Worm (Caenorhabditis elegans) whole organism, early embryonic: ENCODE data around the gene slcf-2.

ENCODE experiments used
- B0310.2 ChIP-seq: sonication (generic microtip); optimal IDR thresholded peaks from 2 replicates; lab custom pipeline; 2016; ENCODE audit warnings: mild to moderate bottlenecking, missing genetic modification characterization, missing compliant biosample characterization
- F13C5.2 ChIP-seq: sonication (generic microtip); optimal IDR thresholded peaks from 2 replicates; lab custom pipeline; 2017; ENCODE audit warnings: mild to moderate bottlenecking, missing genetic modification characterization, inconsistent platforms, missing compliant biosample characterization
- aly-1 ChIP-seq: sonication (generic microtip); optimal IDR thresholded peaks from 2 replicates; lab custom pipeline; 2016; ENCODE audit warnings: missing genetic modification characterization, missing compliant biosample characterization
- ama-1 ChIP-seq: fragments of 150-350 bp; optimal IDR thresholded peaks from 2 replicates; lab custom pipeline; 2014
- ceh-13 ChIP-seq: fragments of 200-800 bp; sonication (Bioruptor generic); optimal IDR thresholded peaks from 2 replicates; lab custom pipeline; 2018; ENCODE audit warnings: mild to moderate bottlenecking, missing genetic modification characterization, missing compliant biosample characterization
- ceh-36 ChIP-seq: sonication (generic microtip); optimal IDR thresholded peaks from 2 replicates; lab custom pipeline; 2016; ENCODE audit warnings: missing genetic modification characterization, inconsistent platforms, missing compliant biosample characterization
- ets-7 ChIP-seq: sonication (generic microtip); optimal IDR thresholded peaks from 2 replicates; lab custom pipeline; 2016; ENCODE audit warnings: missing genotype, missing genetic modification characterization, missing compliant biosample characterization
- flt-1 ChIP-seq: fragments of 200-800 bp; sonication (Bioruptor generic); IDR thresholded peaks from 2 replicates; pipeline ENCODE4 v1.3.6; 2022; ENCODE audit warnings: missing genetic modification characterization, missing compliant biosample characterization
- hmbx-1 ChIP-seq: sonication (generic microtip); optimal IDR thresholded peaks from 2 replicates; lab custom pipeline; 2016; ENCODE audit warnings: mild to moderate bottlenecking, missing genetic modification characterization, missing compliant biosample characterization
- hmg-4 ChIP-seq: fragments of 200-800 bp; sonication (Bioruptor generic); optimal IDR thresholded peaks from 2 replicates; lab custom pipeline; 2018; ENCODE audit warnings: mild to moderate bottlenecking, missing genetic modification characterization, missing compliant biosample characterization
- hnd-1 ChIP-seq: sonication (generic microtip); optimal IDR thresholded peaks from 2 replicates; lab custom pipeline; 2016; ENCODE audit warnings: missing genetic modification characterization, missing compliant biosample characterization
- pes-1 ChIP-seq: fragments of 200-800 bp; sonication (Bioruptor generic); IDR thresholded peaks from 2 replicates; pipeline ENCODE4 v1.3.6; 2022; ENCODE audit warnings: missing genetic modification reagents, missing genetic modification characterization, missing compliant biosample characterization
- scrt-1 ChIP-seq: fragments of 200-800 bp; sonication (Bioruptor generic); IDR thresholded peaks from 2 replicates; pipeline ENCODE4 v1.3.6; 2022; ENCODE audit warnings: missing genetic modification characterization, missing compliant biosample characterization
- sea-1 ChIP-seq: fragments of 200-800 bp; sonication (Bioruptor generic); conservative IDR thresholded peaks from 2 replicates; pipeline ENCODE4 v1.3.6; 2022; ENCODE audit warnings: missing genetic modification characterization, missing compliant biosample characterization
- tbx-11 ChIP-seq: fragments of 200-800 bp; sonication (Bioruptor generic); IDR thresholded peaks from 2 replicates; pipeline ENCODE4 v1.3.6; 2022; ENCODE audit warnings: missing genetic modification characterization, missing compliant biosample characterization
- tbx-37 ChIP-seq: fragments of 200-800 bp; sonication (Bioruptor generic); conservative IDR thresholded peaks from 2 replicates; pipeline ENCODE4 v1.3.6; 2022; ENCODE audit warnings: missing genetic modification reagents, missing genetic modification characterization, missing compliant biosample characterization
- tra-4 ChIP-seq: sonication (generic microtip); optimal IDR thresholded peaks from 2 replicates; lab custom pipeline; 2017; ENCODE audit warnings: missing genetic modification characterization, missing compliant biosample characterization

slcf-2 gene

DNA sequence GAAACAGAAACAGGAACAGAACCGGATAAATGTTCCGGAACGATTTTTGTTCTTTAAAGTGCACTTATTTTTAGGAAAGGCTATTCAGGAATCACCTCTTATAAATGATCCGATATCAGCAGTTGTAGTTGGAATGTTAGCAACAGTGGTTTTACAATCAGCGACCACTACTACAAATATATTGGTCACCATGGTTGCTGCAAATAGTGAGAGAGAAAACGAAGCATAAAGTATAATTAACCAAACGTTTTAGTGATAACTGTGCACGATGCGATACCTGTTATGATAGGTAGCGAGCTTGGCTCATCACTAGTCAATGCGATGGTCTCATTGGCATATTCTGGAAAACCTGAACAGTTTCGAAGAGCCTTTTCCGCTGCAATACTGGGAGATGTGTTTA, 24.2 kb upstream of the slcf-2 start:
- TF ChIP-seq hnd-1 (no peak), ceh-13 (GFP tag; lab: Kevin White, UChicago) (no peak), hmbx-1 (tag; lab: Kevin White, UChicago) (no peak), scrt-1 (GFP tag; lab: Robert Waterston, UW) (no peak), ama-1 (no peak), pes-1 (no peak), tbx-11 (GFP tag; lab: Robert Waterston, UW) (no peak)

DNA sequence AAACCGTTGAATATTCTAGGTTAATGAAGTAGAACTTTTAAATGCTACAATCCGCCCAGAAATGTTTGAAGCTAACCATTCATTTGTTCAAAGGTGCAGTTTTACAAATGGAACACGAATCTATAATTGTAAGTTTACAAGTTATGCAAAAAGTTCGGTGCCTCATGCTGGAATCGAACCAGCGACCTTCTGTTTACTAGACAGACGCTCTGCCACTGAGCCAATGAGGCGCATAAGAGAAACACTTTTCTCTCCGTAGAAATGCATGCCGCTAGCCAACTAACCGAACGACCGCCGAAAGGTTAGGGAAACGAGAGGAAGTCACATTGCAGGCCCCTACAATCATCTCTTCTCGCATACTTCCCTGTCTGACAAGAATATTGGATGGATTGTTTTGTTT, 22.4 kb upstream of the slcf-2 start:
- peak; percentile 95 for TF ChIP-seq pes-1
- TF ChIP-seq sea-1 (GFP tag; lab: Robert Waterston, UW): peak; percentile 92
- peak; percentile 62 for TF ChIP-seq hmbx-1 (tag; lab: Kevin White, UChicago)
- TF ChIP-seq hmg-4 (GFP tag; lab: Kevin White, UChicago): peak; percentile 88
- peak; percentile 71 for TF ChIP-seq tra-4 (tag; lab: Kevin White, UChicago)
- TF ChIP-seq aly-1 (tag; lab: Kevin White, UChicago): peak; percentile 88
- peak; percentile 77 for TF ChIP-seq ceh-36 (tag; lab: Kevin White, UChicago)
- peak; percentile 90 for TF ChIP-seq tbx-37 (GFP tag; lab: Robert Waterston, UW)
- peak; percentile 86 for TF ChIP-seq F13C5.2 (tag; lab: Kevin White, UChicago)
- peak; percentile 36 for TF ChIP-seq ets-7 (tag; lab: Kevin White, UChicago)
- TF ChIP-seq ama-1: no peak
- TF ChIP-seq flt-1: peak; percentile 94
- TF ChIP-seq tbx-11 (GFP tag; lab: Robert Waterston, UW): peak; percentile 84
- peak; percentile 81 for TF ChIP-seq B0310.2
- TF ChIP-seq ceh-13 (GFP tag; lab: Kevin White, UChicago): peak; percentile 81
- TF ChIP-seq scrt-1 (GFP tag; lab: Robert Waterston, UW): peak; percentile 93
- peak; percentile 71 for TF ChIP-seq hnd-1

DNA sequence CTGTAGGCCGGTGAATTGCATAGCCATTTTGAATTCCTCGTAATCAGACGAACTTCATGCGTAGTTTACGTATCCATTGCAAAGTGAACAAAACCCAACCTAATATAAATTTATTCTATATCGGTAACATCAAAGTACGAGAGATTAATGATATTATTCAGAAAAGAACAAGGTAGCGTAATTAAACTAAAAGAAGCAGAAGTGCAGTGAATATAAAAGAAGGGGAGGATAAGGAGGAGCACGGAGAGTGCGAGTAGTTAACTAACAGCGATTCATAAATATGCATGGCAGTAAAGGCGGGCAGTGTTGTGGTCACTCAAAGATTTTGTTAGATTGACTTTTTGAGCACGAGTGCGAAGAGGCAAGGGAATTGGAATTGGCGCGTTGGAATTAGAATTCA, 19.0 kb upstream of the slcf-2 start, which contains the start of gene clc-3:
Gene clc-3 (minus strand): TSS at position 101 of the 400 bp plus-strand sequence.
- TF ChIP-seq flt-1 (no peak), B0310.2 (no peak), pes-1 (no peak), ceh-13 (GFP tag; lab: Kevin White, UChicago) (no peak), ceh-36 (tag; lab: Kevin White, UChicago) (no peak), hmg-4 (GFP tag; lab: Kevin White, UChicago) (no peak), ama-1 (no peak), tra-4 (tag; lab: Kevin White, UChicago) (no peak), sea-1 (GFP tag; lab: Robert Waterston, UW) (no peak), F13C5.2 (tag; lab: Kevin White, UChicago) (no peak)

DNA sequence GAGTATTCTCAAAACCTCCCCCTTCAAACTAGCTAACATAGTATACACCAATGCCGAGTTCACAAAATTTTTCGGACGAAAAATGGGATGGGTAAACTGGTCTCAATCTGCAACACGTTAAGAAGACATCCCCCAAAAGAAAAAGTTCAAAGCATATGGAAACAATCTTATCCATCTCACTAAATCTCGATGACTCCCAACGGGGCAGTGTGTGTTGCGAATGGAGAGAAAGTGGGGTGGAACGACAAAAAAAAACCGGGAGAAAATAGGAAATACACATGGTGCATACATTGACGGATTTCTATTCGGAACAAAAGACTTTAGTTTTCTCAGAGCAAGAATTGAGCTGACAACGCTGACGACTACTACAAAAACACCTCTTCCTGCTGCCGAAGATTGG, 18.3 kb upstream of the slcf-2 start:
- TF ChIP-seq hnd-1: no peak
- no peak for TF ChIP-seq ceh-13 (GFP tag; lab: Kevin White, UChicago)
- TF ChIP-seq B0310.2: no peak
- no peak for TF ChIP-seq hmg-4 (GFP tag; lab: Kevin White, UChicago)
- TF ChIP-seq tra-4 (tag; lab: Kevin White, UChicago): no peak
- TF ChIP-seq tbx-37 (GFP tag; lab: Robert Waterston, UW): no peak
- TF ChIP-seq flt-1: no peak
- no peak for TF ChIP-seq F13C5.2 (tag; lab: Kevin White, UChicago)
- no peak for TF ChIP-seq pes-1
- no peak for TF ChIP-seq sea-1 (GFP tag; lab: Robert Waterston, UW)
- TF ChIP-seq aly-1 (tag; lab: Kevin White, UChicago): no peak
- TF ChIP-seq ets-7 (tag; lab: Kevin White, UChicago): no peak
- TF ChIP-seq tbx-11 (GFP tag; lab: Robert Waterston, UW): no peak

DNA sequence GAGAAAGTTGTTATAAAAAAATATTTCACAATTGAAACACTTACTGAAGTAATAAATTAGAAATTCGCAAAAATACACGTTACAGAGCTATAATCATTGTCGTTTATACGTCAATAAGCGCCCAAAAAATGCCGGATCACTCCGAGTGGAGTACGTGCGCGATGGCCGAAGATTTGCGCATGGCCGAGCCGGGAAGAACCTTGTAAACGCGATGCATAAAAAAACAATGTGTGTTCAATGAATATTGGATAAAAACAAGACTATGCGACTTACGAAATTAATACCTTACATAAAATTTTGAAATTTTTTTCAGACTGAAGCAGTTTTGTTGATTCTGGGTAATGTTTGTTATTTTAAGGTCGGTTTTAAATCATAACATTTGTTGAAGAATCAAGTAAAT, 14.5 kb upstream of the slcf-2 start, which contains the start of gene sorf-1:
Gene sorf-1 (minus strand): TSS at position 135 of the 400 bp plus-strand sequence.
- TF ChIP-seq tbx-37 (GFP tag; lab: Robert Waterston, UW): no peak
- no peak for TF ChIP-seq pes-1
- TF ChIP-seq hnd-1: no peak
- no peak for TF ChIP-seq flt-1
- no peak for TF ChIP-seq B0310.2
- no peak for TF ChIP-seq tbx-11 (GFP tag; lab: Robert Waterston, UW)
- TF ChIP-seq aly-1 (tag; lab: Kevin White, UChicago): no peak
- TF ChIP-seq hmg-4 (GFP tag; lab: Kevin White, UChicago): no peak
- no peak for TF ChIP-seq scrt-1 (GFP tag; lab: Robert Waterston, UW)
- no peak for TF ChIP-seq hmbx-1 (tag; lab: Kevin White, UChicago)
- no peak for TF ChIP-seq sea-1 (GFP tag; lab: Robert Waterston, UW)
- TF ChIP-seq ceh-36 (tag; lab: Kevin White, UChicago): no peak
- no peak for TF ChIP-seq ceh-13 (GFP tag; lab: Kevin White, UChicago)
- TF ChIP-seq ama-1: no peak
- no peak for TF ChIP-seq F13C5.2 (tag; lab: Kevin White, UChicago)
- no peak for TF ChIP-seq tra-4 (tag; lab: Kevin White, UChicago)
- no peak for TF ChIP-seq ets-7 (tag; lab: Kevin White, UChicago)

DNA sequence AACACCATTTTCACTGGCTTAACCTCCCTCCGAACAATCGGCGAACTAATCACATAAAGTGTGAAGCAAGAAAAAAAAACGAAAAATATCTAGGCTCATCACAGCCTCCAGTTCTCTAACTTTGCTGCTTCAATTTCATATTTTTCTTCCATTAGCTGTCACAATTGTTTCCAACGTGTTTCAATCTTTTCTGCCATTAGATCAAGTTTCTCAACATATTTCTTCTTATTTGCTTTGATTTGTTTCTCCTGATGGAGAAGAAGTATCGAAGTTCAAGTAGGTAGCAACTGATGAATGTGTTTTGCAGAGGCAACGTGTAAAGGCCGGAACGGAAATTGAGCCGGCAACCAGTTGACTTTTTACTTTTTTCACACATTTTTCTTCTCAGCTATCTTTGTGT, 13.5 kb upstream of the slcf-2 start, which contains the start of gene ZK563.7:
Gene ZK563.7 (plus strand): TSS at position 301 of the 400 bp plus-strand sequence.
- TF ChIP-seq F13C5.2 (tag; lab: Kevin White, UChicago) (no peak), ceh-13 (GFP tag; lab: Kevin White, UChicago) (no peak), aly-1 (tag; lab: Kevin White, UChicago) (no peak), pes-1 (no peak), ceh-36 (tag; lab: Kevin White, UChicago) (no peak), tbx-11 (GFP tag; lab: Robert Waterston, UW) (no peak), ets-7 (tag; lab: Kevin White, UChicago) (no peak), tbx-37 (GFP tag; lab: Robert Waterston, UW) (no peak), hnd-1 (no peak), scrt-1 (GFP tag; lab: Robert Waterston, UW) (no peak), flt-1 (no peak), ama-1 (no peak), hmg-4 (GFP tag; lab: Kevin White, UChicago) (no peak), sea-1 (GFP tag; lab: Robert Waterston, UW) (no peak), tra-4 (tag; lab: Kevin White, UChicago) (no peak), B0310.2 (no peak)

DNA sequence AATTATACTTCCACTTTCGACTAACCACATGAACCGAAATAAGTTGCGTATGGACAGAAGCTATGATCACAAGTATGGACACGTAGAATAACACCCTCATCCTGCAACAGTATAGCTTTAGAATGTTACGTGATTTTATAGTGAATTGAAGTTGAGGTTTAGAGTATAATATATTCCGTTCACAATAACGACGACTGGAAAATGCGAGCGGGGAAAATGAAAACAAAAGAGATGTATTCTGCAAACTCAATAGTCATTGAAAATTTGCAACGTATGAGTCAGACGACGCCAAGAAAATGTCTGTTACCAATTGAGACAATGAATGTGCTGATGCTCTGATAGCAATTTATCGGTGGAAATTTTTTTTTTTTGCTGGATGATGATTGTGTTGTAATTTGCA, 8.3 kb upstream of the slcf-2 start, which contains the start of gene acp-1:
Gene acp-1 (minus strand): TSS at position 101 of the 400 bp plus-strand sequence.
- no peak for TF ChIP-seq flt-1
- TF ChIP-seq ceh-13 (GFP tag; lab: Kevin White, UChicago): no peak
- TF ChIP-seq hmg-4 (GFP tag; lab: Kevin White, UChicago): no peak
- no peak for TF ChIP-seq hmbx-1 (tag; lab: Kevin White, UChicago)
- no peak for TF ChIP-seq tra-4 (tag; lab: Kevin White, UChicago)
- TF ChIP-seq ceh-36 (tag; lab: Kevin White, UChicago): no peak
- no peak for TF ChIP-seq B0310.2
- no peak for TF ChIP-seq pes-1
- TF ChIP-seq F13C5.2 (tag; lab: Kevin White, UChicago): no peak
- no peak for TF ChIP-seq aly-1 (tag; lab: Kevin White, UChicago)
- no peak for TF ChIP-seq tbx-11 (GFP tag; lab: Robert Waterston, UW)
- TF ChIP-seq tbx-37 (GFP tag; lab: Robert Waterston, UW): no peak
- no peak for TF ChIP-seq ama-1
